Fruit fly (Drosophila melanogaster) whole organism, embryonic: ENCODE measurements around the gene Spn28Dc.

Source experiments
- Adf1 ChIP-seq: fragments of 200-800 bp; sonication (Bioruptor generic); IDR thresholded peaks from 2 replicates; pipeline ENCODE4 v1.3.6; 2022; ENCODE audit warnings: missing biosample characterization, missing genetic modification characterization
- Awh ChIP-seq: fragments of 200-800 bp; sonication (Bioruptor generic); IDR thresholded peaks from 2 replicates; pipeline ENCODE4, ENCODE4 v1.3.6; 2022; ENCODE audit warnings: missing biosample characterization, missing genetic modification characterization
- BtbVII ChIP-seq: fragments of 200-800 bp; sonication (Bioruptor generic); optimal IDR thresholded peaks from 3 replicates; lab custom pipeline; 2017; ENCODE audit warnings: missing biosample characterization, mild to moderate bottlenecking, missing genetic modification characterization
- CG1024 ChIP-seq: fragments of 200-800 bp; sonication (Bioruptor generic); IDR thresholded peaks from 2 replicates; pipeline ENCODE4 v1.3.6; 2022; ENCODE audit warnings: missing biosample characterization, missing genetic modification characterization
- CG10654 ChIP-seq: fragments of 200-800 bp; sonication (Bioruptor generic); optimal IDR thresholded peaks from 2 replicates; lab custom pipeline; 2016; ENCODE audit warnings: missing biosample characterization, missing genetic modification characterization
- CG12104 ChIP-seq: fragments of 200-800 bp; sonication (Bioruptor generic); optimal IDR thresholded peaks from 3 replicates; lab custom pipeline; 2016; ENCODE audit warnings: missing biosample characterization, missing genetic modification characterization
- CG13775 ChIP-seq: fragments of 200-800 bp; sonication (Bioruptor generic); optimal IDR thresholded peaks from 3 replicates; lab custom pipeline; 2017; ENCODE audit warnings: missing biosample characterization, mild to moderate bottlenecking, missing genetic modification characterization
- CG16863 ChIP-seq: fragments of 200-800 bp; sonication (Bioruptor generic); optimal IDR thresholded peaks from 3 replicates; lab custom pipeline; 2016; ENCODE audit warnings: missing biosample characterization, missing genetic modification characterization
- CG18599 ChIP-seq: fragments of 200-800 bp; sonication (Bioruptor generic); optimal IDR thresholded peaks from 3 replicates; lab custom pipeline; 2017; ENCODE audit warnings: missing biosample characterization, missing genetic modification characterization, mild to moderate bottlenecking, moderate library complexity, missing genetic modification reagents
- CG18764 ChIP-seq: fragments of 200-800 bp; sonication (Bioruptor generic); optimal IDR thresholded peaks from 3 replicates; lab custom pipeline; 2016; ENCODE audit warnings: missing biosample characterization, missing genetic modification characterization
- CG2129 ChIP-seq: fragments of 200-800 bp; sonication (Bioruptor generic); IDR thresholded peaks from 2 replicates; pipeline ENCODE4 v1.3.6; 2022; ENCODE audit warnings: missing biosample characterization, missing genetic modification characterization; ENCODE audit not compliant: partially characterized antibody
- CG2202 ChIP-seq: fragments of 200-800 bp; sonication (Bioruptor generic); optimal IDR thresholded peaks from 2 replicates; lab custom pipeline; 2018; ENCODE audit warnings: missing biosample characterization, mild to moderate bottlenecking, missing genetic modification characterization
- CG31365 ChIP-seq: fragments of 200-800 bp; sonication (Bioruptor generic); optimal IDR thresholded peaks from 2 replicates; lab custom pipeline; 2018; ENCODE audit warnings: missing biosample characterization, mild to moderate bottlenecking, missing genetic modification characterization
- CG34422 ChIP-seq: fragments of 200-800 bp; sonication (Bioruptor generic); IDR thresholded peaks from 3 replicates; pipeline ENCODE4 v1.3.6; 2022; ENCODE audit warnings: missing biosample characterization, missing genetic modification characterization
- CG3838 ChIP-seq: fragments of 200-800 bp; sonication (Bioruptor generic); optimal IDR thresholded peaks from 3 replicates; lab custom pipeline; 2016; ENCODE audit warnings: missing biosample characterization, missing genetic modification characterization
- CG4424 ChIP-seq: fragments of 200-800 bp; sonication (Bioruptor generic); optimal IDR thresholded peaks from 3 replicates; lab custom pipeline; 2016; ENCODE audit warnings: missing biosample characterization, missing genetic modification characterization
- CG4707 ChIP-seq: fragments of 200-800 bp; sonication (Bioruptor generic); optimal IDR thresholded peaks from 2 replicates; lab custom pipeline; 2018; ENCODE audit warnings: missing biosample characterization, mild to moderate bottlenecking, missing genetic modification characterization, moderate library complexity
- CG7928 ChIP-seq: fragments of 200-800 bp; sonication (Bioruptor generic); optimal IDR thresholded peaks from 2 replicates; lab custom pipeline; 2017; ENCODE audit warnings: missing biosample characterization, mild to moderate bottlenecking, missing genetic modification characterization
- CG7963 ChIP-seq: fragments of 200-800 bp; sonication (Bioruptor generic); IDR thresholded peaks from 3 replicates; pipeline ENCODE4 v1.3.6; 2022; ENCODE audit warnings: missing biosample characterization, missing genetic modification characterization; ENCODE audit not compliant: partially characterized antibody
- CG8359 ChIP-seq: fragments of 200-800 bp; sonication (Bioruptor generic); optimal IDR thresholded peaks from 2 replicates; lab custom pipeline; 2017; ENCODE audit warnings: missing biosample characterization, mild to moderate bottlenecking, missing genetic modification characterization, borderline replicate concordance
- CG9817 ChIP-seq: fragments of 200-800 bp; sonication (Bioruptor generic); optimal IDR thresholded peaks from 2 replicates; lab custom pipeline; 2018; ENCODE audit warnings: missing biosample characterization, mild to moderate bottlenecking, missing genetic modification characterization, moderate library complexity
- Dek ChIP-seq: fragments of 200-800 bp; sonication (Bioruptor generic); optimal IDR thresholded peaks from 3 replicates; lab custom pipeline; 2019; ENCODE audit warnings: missing biosample characterization, mild to moderate bottlenecking, missing genetic modification characterization, moderate library complexity
- E2f1 ChIP-seq: fragments of 200-800 bp; sonication (Bioruptor generic); IDR thresholded peaks from 2 replicates; pipeline ENCODE4 v1.3.6; 2022; ENCODE audit warnings: missing biosample characterization, missing genetic modification characterization
- Lhr ChIP-seq: fragments of 200-800 bp; sonication (Bioruptor generic); optimal IDR thresholded peaks from 3 replicates; lab custom pipeline; 2017; ENCODE audit warnings: mild to moderate bottlenecking, missing biosample characterization, missing genetic modification reagents, missing genetic modification characterization
- Lpt ChIP-seq: fragments of >200 bp; optimal IDR thresholded peaks from 2 replicates; lab custom pipeline; 2018; ENCODE audit warnings: missing biosample characterization, missing genetic modification characterization
- Mad ChIP-seq: fragments of 200-800 bp; sonication (Bioruptor generic); optimal IDR thresholded peaks from 2 replicates; lab custom pipeline; 2016; ENCODE audit warnings: missing biosample characterization, missing genetic modification characterization
- Myb ChIP-seq: fragments of 200-800 bp; sonication (Bioruptor generic); optimal IDR thresholded peaks from 2 replicates; lab custom pipeline; 2016; ENCODE audit warnings: missing biosample characterization, missing genetic modification characterization
- NFAT ChIP-seq: fragments of 200-800 bp; sonication (Bioruptor generic); IDR thresholded peaks from 2 replicates; pipeline ENCODE4 v1.3.6; 2022; ENCODE audit warnings: missing biosample characterization, missing genetic modification characterization
- Nf-YC ChIP-seq: fragments of 200-800 bp; optimal IDR thresholded peaks from 3 replicates; lab custom pipeline; 2019; ENCODE audit warnings: missing biosample characterization, mild to moderate bottlenecking, missing genetic modification characterization, moderate library complexity
- PHDP ChIP-seq: fragments of 200-800 bp; sonication (Bioruptor generic); optimal IDR thresholded peaks from 3 replicates; lab custom pipeline; 2018; ENCODE audit warnings: missing biosample characterization, mild to moderate bottlenecking, missing genetic modification characterization, moderate library complexity
- Rfx ChIP-seq: fragments of 200-800 bp; sonication (Bioruptor generic); IDR thresholded peaks from 2 replicates; pipeline ENCODE4 v1.3.6; 2022; ENCODE audit warnings: missing biosample characterization, missing genetic modification characterization
- Xbp1 ChIP-seq: fragments of 200-800 bp; sonication (Bioruptor generic); optimal IDR thresholded peaks from 3 replicates; lab custom pipeline; 2016; ENCODE audit warnings: missing biosample characterization, mild to moderate bottlenecking, missing genetic modification characterization
- Xrp1 ChIP-seq: fragments of 200-800 bp; sonication (Bioruptor generic); IDR thresholded peaks from 2 replicates; pipeline ENCODE4 v1.3.6; 2022; ENCODE audit warnings: missing biosample characterization, missing genetic modification characterization
- bowl ChIP-seq: fragments of 200-800 bp; sonication (Bioruptor generic); IDR thresholded peaks from 2 replicates; pipeline ENCODE4 v1.3.6; 2022; ENCODE audit warnings: missing biosample characterization, missing genetic modification characterization
- disco-r ChIP-seq: fragments of 200-800 bp; sonication (Bioruptor generic); optimal IDR thresholded peaks from 2 replicates; lab custom pipeline; 2016; ENCODE audit warnings: missing biosample characterization, missing genetic modification characterization
- exex ChIP-seq: fragments of 200-800 bp; sonication (Bioruptor generic); optimal IDR thresholded peaks from 4 replicates; lab custom pipeline; 2018; ENCODE audit warnings: missing biosample characterization, mild to moderate bottlenecking, missing genetic modification characterization, moderate library complexity
- gt ChIP-seq: fragments of 200-800 bp; sonication (Bioruptor generic); IDR thresholded peaks from 2 replicates; pipeline ENCODE4 v1.3.6; 2022; ENCODE audit warnings: missing biosample characterization, missing genetic modification characterization
- hb ChIP-seq: fragments of 200-800 bp; sonication (Bioruptor generic); IDR thresholded peaks from 3 replicates; pipeline ENCODE4 v1.3.6; 2022; ENCODE audit warnings: missing biosample characterization, missing genetic modification characterization; ENCODE audit not compliant: partially characterized antibody
- hth ChIP-seq: fragments of >200 bp; optimal IDR thresholded peaks from 2 replicates; lab custom pipeline; 2017; ENCODE audit warnings: inconsistent platforms
- lilli ChIP-seq: fragments of 200-800 bp; sonication (Bioruptor generic); optimal IDR thresholded peaks from 3 replicates; lab custom pipeline; 2016; ENCODE audit warnings: missing biosample characterization, missing genetic modification characterization
- lola ChIP-seq, 3 experiments: fragments of >200 bp in 2 of 3; fragments of 200-800 bp in 1 of 3; sonication (Bioruptor generic) in 1 of 3; optimal IDR thresholded peaks; 2 replicates each; lab custom pipeline; 2017 to 2019; ENCODE audit warnings: missing biosample characterization in 3 of 3, missing genetic modification characterization in 3 of 3, mild to moderate bottlenecking in 1 of 3, moderate library complexity in 1 of 3
- mirr ChIP-seq: fragments of 200-800 bp; sonication (Bioruptor generic); optimal IDR thresholded peaks from 3 replicates; lab custom pipeline; 2018; ENCODE audit warnings: missing biosample characterization, mild to moderate bottlenecking, missing genetic modification characterization
- pan ChIP-seq, 4 experiments: fragments of >200 bp in 3 of 4; fragments of 200-800 bp in 1 of 4; sonication (Bioruptor generic) in 1 of 4; optimal IDR thresholded peaks in 3 of 4; IDR thresholded peaks in 1 of 4; 2 replicates each; pipeline versions ENCODE4 v1.3.6 to Lab custom; 2017 to 2022; ENCODE audit warnings: missing biosample characterization in 2 of 4, missing genetic modification characterization in 2 of 4, mixed read lengths in 1 of 4
- pho ChIP-seq: fragments of 200-800 bp; sonication (Bioruptor generic); optimal IDR thresholded peaks from 2 replicates; lab custom pipeline; 2016; ENCODE audit warnings: missing biosample characterization, missing genetic modification characterization
- seq ChIP-seq: fragments of 200-800 bp; sonication (Bioruptor generic); IDR thresholded peaks from 2 replicates; pipeline ENCODE4 v1.3.6; 2022; ENCODE audit warnings: missing biosample characterization, missing genetic modification characterization
- sr ChIP-seq: fragments of 200-800 bp; sonication (Bioruptor generic); IDR thresholded peaks from 3 replicates; pipeline ENCODE4 v1.3.6; 2022; ENCODE audit warnings: missing biosample characterization, missing genetic modification characterization
- sug ChIP-seq: fragments of 200-800 bp; optimal IDR thresholded peaks from 2 replicates; lab custom pipeline; 2019; ENCODE audit warnings: missing biosample characterization, mild to moderate bottlenecking, missing genetic modification characterization, moderate library complexity
- trem ChIP-seq: fragments of 200-800 bp; optimal IDR thresholded peaks from 3 replicates; lab custom pipeline; 2019; ENCODE audit warnings: missing biosample characterization, mild to moderate bottlenecking, missing genetic modification characterization, moderate library complexity
- vvl ChIP-seq: fragments of 200-800 bp; sonication (Bioruptor generic); IDR thresholded peaks from 2 replicates; pipeline ENCODE4 v1.3.6; 2022; ENCODE audit warnings: missing biosample characterization, missing genetic modification characterization

The Spn28Dc gene

DNA sequence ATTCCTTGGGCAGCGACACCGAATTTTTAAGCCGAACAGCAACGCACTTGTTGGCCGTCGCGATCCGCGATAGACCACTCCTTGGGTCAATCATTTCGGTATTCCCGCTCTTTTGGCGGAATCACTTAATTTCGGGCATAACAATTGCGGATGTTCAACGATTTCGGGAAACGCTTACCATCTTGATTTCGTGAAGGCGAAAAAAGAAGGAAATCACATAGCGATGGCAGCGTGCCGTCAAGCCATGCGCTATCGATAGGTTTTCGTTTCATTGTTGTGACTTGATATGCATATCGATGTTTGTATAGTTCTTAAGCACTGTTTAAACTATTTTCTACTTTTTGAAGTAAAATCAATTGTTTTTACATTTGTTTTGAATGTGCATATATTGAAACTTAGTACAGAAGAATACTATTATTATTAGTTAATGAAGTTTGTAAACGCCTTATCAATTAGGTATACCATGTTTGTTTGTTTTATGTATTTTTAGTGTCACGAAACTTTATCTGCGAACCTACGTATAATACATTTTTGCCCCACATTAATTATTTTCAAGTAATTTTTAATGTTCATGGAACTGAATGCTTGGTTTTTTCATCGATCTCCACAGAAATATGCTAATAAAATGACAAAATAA, 35.8 kb upstream of the Spn28Dc start, which contains the start of gene RpL36A (continued):
- no peak for TF ChIP-seq Mad
- peak; percentile 30; the same call in 1 of the 3 replicates for TF ChIP-seq sr (GFP tag; lab: Robert Waterston, UW)
- no peak for TF ChIP-seq CG3838 (GFP tag; lab: Kevin White, UChicago)
- no peak for TF ChIP-seq CG18764
- peak; percentile 82 for TF ChIP-seq NFAT (GFP tag; lab: Robert Waterston, UW)
- peak; percentile 84 for TF ChIP-seq hb
- no peak for TF ChIP-seq Lpt
- peak; percentile 72 for TF ChIP-seq PHDP (tag; lab: Kevin White, UChicago)
- TF ChIP-seq CG1024 (GFP tag; lab: Robert Waterston, UW), result no peak
- TF ChIP-seq CG7963 (GFP tag; lab: Robert Waterston, UW), result peak; percentile 91
- TF ChIP-seq CG18599 (GFP tag; lab: Kevin White, UChicago), result no peak
- TF ChIP-seq CG10654 (GFP tag; lab: Kevin White, UChicago), result no peak
- TF ChIP-seq Awh (GFP tag; lab: Robert Waterston, UW), result peak; percentile 53; the same call in 1 of the 2 replicates
- peak; percentile 17 for TF ChIP-seq CG4424
- peak; percentile 79 for TF ChIP-seq mirr (GFP tag; lab: Kevin White, UChicago)
- TF ChIP-seq CG4707 (GFP tag; lab: Kevin White, UChicago), result peak; percentile 61
- peak; percentile 57 for TF ChIP-seq CG12104 (GFP tag; lab: Kevin White, UChicago)
- no peak for TF ChIP-seq CG16863 (GFP tag; lab: Kevin White, UChicago)
- peak; percentile 50; the same call in 1 of the 2 replicates for TF ChIP-seq seq (GFP tag; lab: Robert Waterston, UW)
- TF ChIP-seq BtbVII (GFP tag; lab: Kevin White, UChicago), result peak; percentile 45
- TF ChIP-seq disco-r (GFP tag; lab: Kevin White, UChicago), result peak; percentile 53
- TF ChIP-seq CG13775 (GFP tag; lab: Kevin White, UChicago), result peak; percentile 64
- TF ChIP-seq vvl, result peak; percentile 74
- TF ChIP-seq sug (tag; lab: Kevin White, UChicago), result no peak
- 0 out of 3 replicates have a peak, but pooled peaks have one; percentile 39 for TF ChIP-seq CG34422 (GFP tag; lab: Robert Waterston, UW)
- peak; percentile 12; the same call in 1 of the 2 replicates for TF ChIP-seq Xrp1 (GFP tag; lab: Robert Waterston, UW)
- TF ChIP-seq CG8359, result peak; percentile 53
- TF ChIP-seq trem, result peak; percentile 32
- TF ChIP-seq Adf1 (GFP tag; lab: Robert Waterston, UW), result peak; percentile 22; the same call in 1 of the 2 replicates
- TF ChIP-seq CG31365 (tag; lab: Kevin White, UChicago), result peak; percentile 49
- TF ChIP-seq CG7928 (GFP tag; lab: Kevin White, UChicago), result no peak
- TF ChIP-seq pan (optimal IDR thresholded peaks at IDR 0.05; lab: Kevin White, UChicago), result no peak
- peak in 1 of 2 experiments; percentile 56 for TF ChIP-seq pan (GFP tag; optimal IDR thresholded peaks at IDR 0.05 in 1 of 2, IDR thresholded peaks at IDR 0.05 in 1 of 2)
- TF ChIP-seq gt (GFP tag; lab: Robert Waterston, UW), result no peak
- peak; percentile 75 for TF ChIP-seq CG2129 (GFP tag; lab: Robert Waterston, UW)
- TF ChIP-seq CG9817 (tag; lab: Kevin White, UChicago), result peak; percentile 57
- TF ChIP-seq Myb, result no peak
- peak; percentile 60 for TF ChIP-seq Dek (tag; lab: Kevin White, UChicago)
- TF ChIP-seq E2f1 (GFP tag; lab: Robert Waterston, UW), result peak; percentile 13; the same call in 1 of the 2 replicates
- peak; percentile 55 for TF ChIP-seq Xbp1 (GFP tag; lab: Kevin White, UChicago)
- TF ChIP-seq hth (lab: Kevin White, UChicago), result no peak
- TF ChIP-seq Rfx (GFP tag; lab: Robert Waterston, UW), result peak; percentile 81
- TF ChIP-seq pho (GFP tag; lab: Kevin White, UChicago), result peak; percentile 54
- TF ChIP-seq Lhr (GFP tag; lab: Kevin White, UChicago), result peak; percentile 16
- no peak for TF ChIP-seq lola (GFP tag; optimal IDR thresholded peaks at IDR 0.05; lab: Kevin White, UChicago)
- no peak for TF ChIP-seq Nf-YC (tag; lab: Kevin White, UChicago)
- TF ChIP-seq exex (tag; lab: Kevin White, UChicago), result no peak
- TF ChIP-seq lilli, result peak; percentile 56
- TF ChIP-seq CG2202, result peak; percentile 36
- 0 out of 2 replicates have a peak, but pooled peaks have one; percentile 20 for TF ChIP-seq bowl
